Fruit fly (Drosophila melanogaster): ENCODE data around the gene CG3529.
A peak's percentile ranks its signal among the peaks of the same experiment; 100 is the strongest.

Gene CG3529

dm6 chr3L:9422636-9423419, 23.8 kb upstream of the CG3529 start, which contains the start of gene aay (continued):
- TF ChIP-seq CG32006 (GFP tag; optimal IDR thresholded peaks at IDR 0.05) (peak; percentile 99), CG31627 (GFP tag; optimal IDR thresholded peaks at IDR 0.05) (peak; percentile 99), CG1621 (tag; optimal IDR thresholded peaks at IDR 0.05) (peak; percentile 97), Hr39 (GFP tag; optimal IDR thresholded peaks at IDR 0.05) (peak; percentile 99), CG10631 (GFP tag; optimal IDR thresholded peaks at IDR 0.05) (peak; percentile 99), CG15336 (GFP tag; IDR thresholded peaks at IDR 0.05) (peak; percentile 99), svp (GFP tag) (peak; percentile 100), OdsH (GFP tag; optimal IDR thresholded peaks at IDR 0.05) (peak; percentile 99), Eip78C (GFP tag) (peak; percentile 100), CG10669 (GFP tag; optimal IDR thresholded peaks at IDR 0.05) (peak; percentile 98), CG11762 (GFP tag; optimal IDR thresholded peaks at IDR 0.05; ENCODE audit: insufficient read depth) (peak; percentile 98), fkh (GFP tag; optimal IDR thresholded peaks at IDR 0.05) (peak; percentile 92), CG8319 (GFP tag; optimal IDR thresholded peaks at IDR 0.05) (peak; percentile 98), Hr38 (GFP tag; optimal IDR thresholded peaks at IDR 0.05) (peak; percentile 21), topi (GFP tag; optimal IDR thresholded peaks at IDR 0.05) (peak; percentile 99), CG16779 (tag; optimal IDR thresholded peaks at IDR 0.05) (peak; percentile 98), eg (GFP tag; IDR thresholded peaks at IDR 0.05) (peak; percentile 98), acj6 (GFP tag; optimal IDR thresholded peaks at IDR 0.05) (peak; percentile 99), vri (GFP tag; optimal IDR thresholded peaks at IDR 0.05) (peak; percentile 98), CG11902 (GFP tag; optimal IDR thresholded peaks at IDR 0.05) (peak; percentile 98), Sox102F (GFP tag; optimal IDR thresholded peaks at IDR 0.05) (peak; percentile 100), CG6854 (GFP tag; optimal IDR thresholded peaks at IDR 0.05) (peak; percentile 99), Lpt (GFP tag; optimal IDR thresholded peaks at IDR 0.05) (peak; percentile 97), CG6808 (GFP tag; optimal IDR thresholded peaks at IDR 0.05) (peak; percentile 95), CG4318 (GFP tag; optimal IDR thresholded peaks at IDR 0.05) (peak; percentile 94), Gug (GFP tag; IDR thresholded peaks at IDR 0.05) (peak; percentile 98), CG9139 (GFP tag; optimal IDR thresholded peaks at IDR 0.05) (peak; percentile 92), dsx (GFP tag; optimal IDR thresholded peaks at IDR 0.05; ENCODE audit: poor library complexity, severe bottlenecking) (peak; percentile 97), Sox14 (GFP tag; optimal IDR thresholded peaks at IDR 0.05) (peak; percentile 99), CG6792 (GFP tag; optimal IDR thresholded peaks at IDR 0.05) (peak; percentile 99), CG6276 (GFP tag; optimal IDR thresholded peaks at IDR 0.05) (peak; percentile 98), dac (GFP tag; optimal IDR thresholded peaks at IDR 0.05) (peak; percentile 93), CG34406 (GFP tag; optimal IDR thresholded peaks at IDR 0.05) (peak; percentile 100), spab (GFP tag; optimal IDR thresholded peaks at IDR 0.05) (peak; percentile 95), Sox15 (GFP tag; optimal IDR thresholded peaks at IDR 0.05) (peak; percentile 98), cyc (GFP tag; optimal IDR thresholded peaks at IDR 0.05) (peak; percentile 99)

dm6 chr3L:9423757-9424527, 22.7 kb upstream of the CG3529 start:
- TF ChIP-seq Hr38 (GFP tag; optimal IDR thresholded peaks at IDR 0.05), result no peak
- peak; percentile 73 for TF ChIP-seq svp (GFP tag)
- peak; percentile 69 for TF ChIP-seq vri (GFP tag; optimal IDR thresholded peaks at IDR 0.05)

dm6 chr3L:9424528-9424911, 22.1 kb upstream of the CG3529 start:
- peak; percentile 12 for TF ChIP-seq net (GFP tag; optimal IDR thresholded peaks at IDR 0.05)
- peak; percentile 24 for TF ChIP-seq CG6276 (GFP tag; optimal IDR thresholded peaks at IDR 0.05)
- peak; percentile 31 for TF ChIP-seq Sox102F (GFP tag; optimal IDR thresholded peaks at IDR 0.05)
- peak; percentile 4 for TF ChIP-seq CG8632 (GFP tag; optimal IDR thresholded peaks at IDR 0.05)
- no peak for TF ChIP-seq CG7368 (GFP tag; optimal IDR thresholded peaks at IDR 0.05)
- TF ChIP-seq CG9139 (GFP tag; optimal IDR thresholded peaks at IDR 0.05), result no peak
- peak; percentile 11 for TF ChIP-seq acj6 (GFP tag; optimal IDR thresholded peaks at IDR 0.05)
- peak; percentile 10 for TF ChIP-seq pdm3 (GFP tag; optimal IDR thresholded peaks at IDR 0.05)
- TF ChIP-seq CG3032 (tag; optimal IDR thresholded peaks at IDR 0.05), result peak; percentile 2
- TF ChIP-seq dsx (GFP tag; optimal IDR thresholded peaks at IDR 0.05; ENCODE audit: poor library complexity, severe bottlenecking), result peak; percentile 6
- TF ChIP-seq eg (GFP tag; IDR thresholded peaks at IDR 0.05), result no peak
- TF ChIP-seq CG8119 (GFP tag; IDR thresholded peaks at IDR 0.05), result peak; percentile 44; the same call in 2 of the 3 replicates
- peak; percentile 47 for TF ChIP-seq esn (GFP tag; optimal IDR thresholded peaks at IDR 0.05)
- TF ChIP-seq Eip78C (GFP tag), result peak; percentile 84
- peak; percentile 35 for TF ChIP-seq OdsH (GFP tag; optimal IDR thresholded peaks at IDR 0.05)
- peak; percentile 28 for TF ChIP-seq CG3919 (GFP tag; optimal IDR thresholded peaks at IDR 0.05)
- peak; percentile 75 for TF ChIP-seq svp (GFP tag)
- no peak for TF ChIP-seq Hr39 (GFP tag; optimal IDR thresholded peaks at IDR 0.05)
- TF ChIP-seq Sox14 (GFP tag; optimal IDR thresholded peaks at IDR 0.05), result peak; percentile 7
- peak; percentile 40 for TF ChIP-seq Smox (GFP tag; optimal IDR thresholded peaks at IDR 0.05)
